Fruit fly (Drosophila melanogaster): ENCODE data around the gene CG12541.
A peak's percentile ranks its signal among the peaks of the same experiment; 100 is the strongest.

CG12541 gene

DNA sequence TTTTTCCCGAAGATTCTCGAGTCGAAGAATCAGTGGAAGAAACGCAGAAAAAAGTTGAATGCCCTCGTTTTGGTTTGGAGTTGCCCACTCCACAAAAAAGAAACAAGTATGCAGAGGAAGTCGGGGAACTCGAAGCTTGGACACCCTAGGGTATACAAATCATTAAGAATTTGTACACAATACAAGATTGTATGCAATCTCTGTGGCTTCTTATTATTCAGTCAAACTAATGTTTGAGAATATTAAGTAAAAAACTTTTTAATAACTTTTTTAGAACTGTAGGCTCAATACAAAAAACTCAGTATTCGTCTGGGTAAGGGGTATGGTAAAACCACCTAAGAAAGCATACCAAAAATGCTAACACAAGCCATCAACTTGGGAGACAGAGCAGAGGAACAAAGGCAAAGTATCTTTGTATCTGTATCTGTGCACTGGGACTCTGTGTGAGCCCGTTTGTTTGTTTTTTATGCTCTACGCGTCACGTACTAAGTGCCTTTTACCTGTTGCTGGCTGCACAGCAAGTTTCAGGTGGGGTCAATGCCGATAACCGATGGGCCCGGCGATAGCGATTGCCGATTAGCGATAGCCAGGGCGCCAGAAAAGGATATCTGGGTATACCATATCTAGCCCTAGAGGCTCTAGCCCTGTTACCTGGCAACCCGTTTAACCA is 80.5 kb downstream of the CG12541 start (continued):
- TF ChIP-seq CG3281 (GFP tag; optimal IDR thresholded peaks at IDR 0.05) (peak; percentile 42), ci (GFP tag; IDR thresholded peaks at IDR 0.05) (peak; percentile 87), dysf (GFP tag; IDR thresholded peaks at IDR 0.05) (peak; percentile 69; the same call in 2 of the 3 replicates), YL-1 (GFP tag; optimal IDR thresholded peaks at IDR 0.05) (no peak), CG11560 (tag; IDR thresholded peaks at IDR 0.05) (peak; percentile 16; the same call in 1 of the 3 replicates), CG15696 (tag; optimal IDR thresholded peaks at IDR 0.05) (peak; percentile 71), CG6854 (GFP tag; optimal IDR thresholded peaks at IDR 0.05) (peak; percentile 10), br (optimal IDR thresholded peaks at IDR 0.05) (no peak), CG10274 (GFP tag; optimal IDR thresholded peaks at IDR 0.05) (peak; percentile 46), ab (GFP tag; optimal IDR thresholded peaks at IDR 0.05) (peak; percentile 20), CG18476 (GFP tag; optimal IDR thresholded peaks at IDR 0.05) (peak; percentile 60), jumu (GFP tag; optimal IDR thresholded peaks at IDR 0.05) (peak; percentile 62), Doc3 (GFP tag; IDR thresholded peaks at IDR 0.05; ENCODE audit: partially characterized antibody) (no peak), hb (GFP tag; IDR thresholded peaks at IDR 0.05; ENCODE audit: partially characterized antibody) (peak; percentile 62; the same call in 2 of the 3 replicates), cad (GFP tag; optimal IDR thresholded peaks at IDR 0.05) (no peak), aop (GFP tag; IDR thresholded peaks at IDR 0.05) (no peak), az2 (GFP tag; optimal IDR thresholded peaks at IDR 0.05) (peak; percentile 87), CG42726 (GFP tag; IDR thresholded peaks at IDR 0.05; ENCODE audit: partially characterized antibody) (no peak), Sox100B (GFP tag; optimal IDR thresholded peaks at IDR 0.05) (peak; percentile 71), Ada2b (GFP tag; IDR thresholded peaks at IDR 0.05) (peak; percentile 41), Dip3 (GFP tag; optimal IDR thresholded peaks at IDR 0.05) (peak; percentile 78), MESR4 (GFP tag; optimal IDR thresholded peaks at IDR 0.05) (no peak), CG11398 (GFP tag; optimal IDR thresholded peaks at IDR 0.05) (peak; percentile 74), Meics (GFP tag; optimal IDR thresholded peaks at IDR 0.05) (peak; percentile 14), Nf-YB (GFP tag; optimal IDR thresholded peaks at IDR 0.05) (peak; percentile 59), CG1792 (GFP tag; optimal IDR thresholded peaks at IDR 0.05) (peak; percentile 54), Rfx (GFP tag; IDR thresholded peaks at IDR 0.05) (peak; percentile 28), Deaf1 (tag; optimal IDR thresholded peaks at IDR 0.05) (peak; percentile 48), CG13296 (GFP tag; optimal IDR thresholded peaks at IDR 0.05) (peak; percentile 19), rib (GFP tag; IDR thresholded peaks at IDR 0.05) (no peak), CG17802 (tag; optimal IDR thresholded peaks at IDR 0.05) (peak; percentile 50), CG8359 (GFP tag; optimal IDR thresholded peaks at IDR 0.05; ENCODE audit: borderline replicate concordance) (peak; percentile 41), gsb-n (tag; optimal IDR thresholded peaks at IDR 0.05) (peak; percentile 90), dmrt11E (tag; optimal IDR thresholded peaks at IDR 0.05) (peak; percentile 93), HmgD (GFP tag; optimal IDR thresholded peaks at IDR 0.05) (peak; percentile 8), CTCF (GFP tag; optimal IDR thresholded peaks at IDR 0.05) (no peak), dimm (GFP tag; IDR thresholded peaks at IDR 0.05) (0 out of 2 replicates have a peak, but pooled peaks have one; percentile 30), chinmo (GFP tag; IDR thresholded peaks at IDR 0.05; ENCODE audit: partially characterized antibody) (0 out of 4 replicates have a peak, but pooled peaks have one; percentile 58), B-H1 (GFP tag; IDR thresholded peaks at IDR 0.05) (peak; percentile 37), h (optimal IDR thresholded peaks at IDR 0.05) (no peak), mam (GFP tag; optimal IDR thresholded peaks at IDR 0.05) (peak; percentile 67), Bteb2 (GFP tag; optimal IDR thresholded peaks at IDR 0.05) (peak; percentile 67), ttk (GFP tag; IDR thresholded peaks at IDR 0.05) (peak; percentile 56), Hr78 (GFP tag; optimal IDR thresholded peaks at IDR 0.05) (no peak), CG6683 (GFP tag; optimal IDR thresholded peaks at IDR 0.05) (peak; percentile 45), CG12104 (GFP tag; optimal IDR thresholded peaks at IDR 0.05) (peak; percentile 22), CG1233 (GFP tag; optimal IDR thresholded peaks at IDR 0.05) (peak; percentile 26), CG11723 (GFP tag; optimal IDR thresholded peaks at IDR 0.05) (peak; percentile 52), ken (GFP tag; IDR thresholded peaks at IDR 0.05) (0 out of 3 replicates have a peak, but pooled peaks have one; percentile 63), klu (GFP tag; IDR thresholded peaks at IDR 0.05) (no peak)

Measured in whole organism, embryonic.